Worm (Caenorhabditis elegans) whole organism, early embryonic: Measurements from ENCODE around the gene erd-2.1.

ENCODE experiments used
- B0310.2 ChIP-seq: sonication (generic microtip); optimal IDR thresholded peaks from 2 replicates; lab custom pipeline; 2016; ENCODE audit warnings: mild to moderate bottlenecking, missing genetic modification characterization, missing compliant biosample characterization
- F13C5.2 ChIP-seq: sonication (generic microtip); optimal IDR thresholded peaks from 2 replicates; lab custom pipeline; 2017; ENCODE audit warnings: mild to moderate bottlenecking, missing genetic modification characterization, inconsistent platforms, missing compliant biosample characterization
- ama-1 ChIP-seq: fragments of 150-350 bp; optimal IDR thresholded peaks from 2 replicates; lab custom pipeline; 2014
- ceh-13 ChIP-seq: fragments of 200-800 bp; sonication (Bioruptor generic); optimal IDR thresholded peaks from 2 replicates; lab custom pipeline; 2018; ENCODE audit warnings: mild to moderate bottlenecking, missing genetic modification characterization, missing compliant biosample characterization
- flt-1 ChIP-seq: fragments of 200-800 bp; sonication (Bioruptor generic); IDR thresholded peaks from 2 replicates; pipeline ENCODE4 v1.3.6; 2022; ENCODE audit warnings: missing genetic modification characterization, missing compliant biosample characterization
- hmbx-1 ChIP-seq: sonication (generic microtip); optimal IDR thresholded peaks from 2 replicates; lab custom pipeline; 2016; ENCODE audit warnings: mild to moderate bottlenecking, missing genetic modification characterization, missing compliant biosample characterization
- hmg-4 ChIP-seq: fragments of 200-800 bp; sonication (Bioruptor generic); optimal IDR thresholded peaks from 2 replicates; lab custom pipeline; 2018; ENCODE audit warnings: mild to moderate bottlenecking, missing genetic modification characterization, missing compliant biosample characterization
- hnd-1 ChIP-seq: sonication (generic microtip); optimal IDR thresholded peaks from 2 replicates; lab custom pipeline; 2016; ENCODE audit warnings: missing genetic modification characterization, missing compliant biosample characterization
- scrt-1 ChIP-seq: fragments of 200-800 bp; sonication (Bioruptor generic); IDR thresholded peaks from 2 replicates; pipeline ENCODE4 v1.3.6; 2022; ENCODE audit warnings: missing genetic modification characterization, missing compliant biosample characterization
- tbx-11 ChIP-seq: fragments of 200-800 bp; sonication (Bioruptor generic); IDR thresholded peaks from 2 replicates; pipeline ENCODE4 v1.3.6; 2022; ENCODE audit warnings: missing genetic modification characterization, missing compliant biosample characterization
- tbx-37 ChIP-seq: fragments of 200-800 bp; sonication (Bioruptor generic); conservative IDR thresholded peaks from 2 replicates; pipeline ENCODE4 v1.3.6; 2022; ENCODE audit warnings: missing genetic modification reagents, missing genetic modification characterization, missing compliant biosample characterization
- tra-4 ChIP-seq: sonication (generic microtip); optimal IDR thresholded peaks from 2 replicates; lab custom pipeline; 2017; ENCODE audit warnings: missing genetic modification characterization, missing compliant biosample characterization

- TF ChIP-seq flt-1 (GFP tag; lab: Robert Waterston, UW) (no peak), tra-4 (tag; lab: Kevin White, UChicago) (no peak), B0310.2 (tag; lab: Kevin White, UChicago) (no peak), F13C5.2 (tag; lab: Kevin White, UChicago) (no peak), hmbx-1 (no peak), ama-1 (no peak), hnd-1 (tag; lab: Kevin White, UChicago) (no peak), ceh-13 (no peak), hmg-4 (GFP tag; lab: Kevin White, UChicago) (no peak), scrt-1 (no peak), tbx-37 (no peak), tbx-11 (GFP tag; lab: Robert Waterston, UW) (no peak)
These were observed 47.4 kb upstream of the erd-2.1 start for ce11 chrX:10206008-10206407.
